Fruit fly (Drosophila melanogaster) whole organism, embryonic: ENCODE data around the gene SREBP.

Source experiments
- Ada2b ChIP-seq: fragments of 200-800 bp; sonication (Bioruptor generic); IDR thresholded peaks from 2 replicates; pipeline ENCODE4 v1.3.6; 2022; ENCODE audit warnings: missing biosample characterization, missing genetic modification characterization
- Bdp1 ChIP-seq: fragments of 200-800 bp; sonication (Bioruptor generic); optimal IDR thresholded peaks from 3 replicates; lab custom pipeline; 2016; ENCODE audit warnings: missing biosample characterization, missing genetic modification characterization
- CG10959 ChIP-seq: fragments of 200-800 bp; sonication (Bioruptor generic); IDR thresholded peaks from 2 replicates; pipeline ENCODE4 v1.3.6; 2022; ENCODE audit warnings: missing biosample characterization, missing genetic modification characterization
- CG12219 ChIP-seq: fragments of 200-800 bp; sonication (Bioruptor generic); optimal IDR thresholded peaks from 3 replicates; lab custom pipeline; 2018; ENCODE audit warnings: missing biosample characterization, mild to moderate bottlenecking, missing genetic modification characterization
- CG13424 ChIP-seq: fragments of 200-800 bp; sonication (Bioruptor generic); optimal IDR thresholded peaks from 2 replicates; lab custom pipeline; 2019; ENCODE audit warnings: missing biosample characterization, mild to moderate bottlenecking, missing genetic modification characterization, moderate library complexity
- CG13775 ChIP-seq: fragments of 200-800 bp; sonication (Bioruptor generic); optimal IDR thresholded peaks from 3 replicates; lab custom pipeline; 2017; ENCODE audit warnings: missing biosample characterization, mild to moderate bottlenecking, missing genetic modification characterization
- CG14441 ChIP-seq: fragments of 200-800 bp; sonication (Bioruptor generic); IDR thresholded peaks from 2 replicates; pipeline ENCODE4 v1.3.6; 2022; ENCODE audit warnings: missing biosample characterization, missing genetic modification characterization
- CG15601 ChIP-seq: fragments of 200-800 bp; sonication (Bioruptor generic); optimal IDR thresholded peaks from 3 replicates; lab custom pipeline; 2019; ENCODE audit warnings: missing biosample characterization, mild to moderate bottlenecking, missing genetic modification characterization, moderate library complexity
- CG16813 ChIP-seq: fragments of 200-800 bp; sonication (Bioruptor generic); IDR thresholded peaks from 3 replicates; pipeline ENCODE4 v1.3.6; 2022; ENCODE audit warnings: missing biosample characterization, missing genetic modification characterization; ENCODE audit not compliant: partially characterized antibody
- CG18262 ChIP-seq: fragments of 200-800 bp; optimal IDR thresholded peaks from 3 replicates; lab custom pipeline; 2019; ENCODE audit warnings: missing biosample characterization, mild to moderate bottlenecking, missing genetic modification characterization, moderate library complexity
- CG2120 ChIP-seq: fragments of 200-800 bp; sonication (Bioruptor generic); optimal IDR thresholded peaks from 3 replicates; lab custom pipeline; 2016; ENCODE audit warnings: missing biosample characterization, missing genetic modification characterization
- CG2678 ChIP-seq: fragments of 200-800 bp; sonication (Bioruptor generic); optimal IDR thresholded peaks from 3 replicates; lab custom pipeline; 2019; ENCODE audit warnings: missing biosample characterization, mild to moderate bottlenecking, missing genetic modification characterization, moderate library complexity
- CG30020 ChIP-seq: fragments of 200-800 bp; optimal IDR thresholded peaks from 2 replicates; lab custom pipeline; 2019; ENCODE audit warnings: missing biosample characterization, mild to moderate bottlenecking, missing genetic modification characterization, moderate library complexity
- CG31365 ChIP-seq: fragments of 200-800 bp; sonication (Bioruptor generic); optimal IDR thresholded peaks from 2 replicates; lab custom pipeline; 2018; ENCODE audit warnings: missing biosample characterization, mild to moderate bottlenecking, missing genetic modification characterization
- CG34376 ChIP-seq: fragments of 200-800 bp; sonication (Bioruptor generic); optimal IDR thresholded peaks from 2 replicates; lab custom pipeline; 2018; ENCODE audit warnings: missing biosample characterization, mild to moderate bottlenecking, missing genetic modification characterization
- CG34422 ChIP-seq: fragments of 200-800 bp; sonication (Bioruptor generic); IDR thresholded peaks from 3 replicates; pipeline ENCODE4 v1.3.6; 2022; ENCODE audit warnings: missing biosample characterization, missing genetic modification characterization
- CG3995 ChIP-seq: fragments of 200-800 bp; sonication (Bioruptor generic); optimal IDR thresholded peaks from 3 replicates; lab custom pipeline; 2016; ENCODE audit warnings: missing biosample characterization, missing genetic modification characterization
- CG5953 ChIP-seq: fragments of 200-800 bp; sonication (Bioruptor generic); IDR thresholded peaks from 2 replicates; pipeline ENCODE4 v1.3.6; 2022; ENCODE audit warnings: missing biosample characterization, missing genetic modification characterization
- CG6254 ChIP-seq: fragments of 200-800 bp; sonication (Bioruptor generic); optimal IDR thresholded peaks from 3 replicates; lab custom pipeline; 2017; ENCODE audit warnings: mild to moderate bottlenecking, missing biosample characterization, missing genetic modification reagents, missing genetic modification characterization
- CG7987 ChIP-seq: fragments of 200-800 bp; sonication (Bioruptor generic); optimal IDR thresholded peaks from 2 replicates; lab custom pipeline; 2018; ENCODE audit warnings: missing biosample characterization, mild to moderate bottlenecking, missing genetic modification characterization, moderate library complexity
- CG9609 ChIP-seq: fragments of 200-800 bp; sonication (Bioruptor generic); optimal IDR thresholded peaks from 3 replicates; lab custom pipeline; 2016; ENCODE audit warnings: missing biosample characterization, missing genetic modification characterization
- CG9727 ChIP-seq: fragments of 200-800 bp; sonication (Bioruptor generic); optimal IDR thresholded peaks from 3 replicates; lab custom pipeline; 2017; ENCODE audit warnings: missing biosample characterization, mild to moderate bottlenecking, missing genetic modification characterization
- CG9932 ChIP-seq: fragments of 200-800 bp; sonication (Bioruptor generic); IDR thresholded peaks from 2 replicates; pipeline ENCODE4 v1.3.6; 2022; ENCODE audit warnings: missing biosample characterization, missing genetic modification characterization
- CkIIα-i1 ChIP-seq: fragments of 200-800 bp; sonication (Bioruptor generic); IDR thresholded peaks from 2 replicates; pipeline ENCODE4 v1.3.6; 2022; ENCODE audit warnings: missing biosample characterization, missing genetic modification characterization
- Dip2 ChIP-seq: fragments of 200-800 bp; sonication (Bioruptor generic); IDR thresholded peaks from 2 replicates; pipeline ENCODE4 v1.3.6; 2022; ENCODE audit warnings: missing biosample characterization, missing genetic modification characterization
- Eip74EF ChIP-seq, 2 experiments: fragments of 200-800 bp in 1 of 2; fragments of >200 bp in 1 of 2; sonication (Bioruptor generic) in 1 of 2; optimal IDR thresholded peaks; 2 replicates each; lab custom pipeline; 2017 to 2019; ENCODE audit warnings: missing biosample characterization in 2 of 2, missing genetic modification characterization in 2 of 2, mild to moderate bottlenecking in 1 of 2, moderate library complexity in 1 of 2
- H2.0 ChIP-seq: fragments of 200-800 bp; sonication (Bioruptor generic); IDR thresholded peaks from 2 replicates; pipeline ENCODE4 v1.3.6; 2022; ENCODE audit warnings: missing biosample characterization, missing genetic modification characterization
- Lim3 ChIP-seq: fragments of 200-800 bp; sonication (Bioruptor generic); IDR thresholded peaks from 2 replicates; pipeline ENCODE4 v1.3.6; 2022; ENCODE audit warnings: missing biosample characterization, missing genetic modification characterization
- Med ChIP-seq: fragments of 200-800 bp; sonication (Bioruptor generic); peaks from one replicate; lab custom pipeline; 2016; ENCODE audit warnings: missing biosample characterization, missing genetic modification characterization, mild to moderate bottlenecking, inconsistent platforms, moderate library complexity
- Mrtf ChIP-seq: fragments of 200-800 bp; sonication (Bioruptor generic); IDR thresholded peaks from 3 replicates; pipeline ENCODE4 v1.3.6; 2022; ENCODE audit warnings: missing biosample characterization, missing genetic modification characterization
- Side ChIP-seq: fragments of 200-800 bp; sonication (Bioruptor generic); optimal IDR thresholded peaks from 2 replicates; lab custom pipeline; 2016; ENCODE audit warnings: missing biosample characterization, missing genetic modification characterization
- Six4 ChIP-seq: fragments of 200-800 bp; sonication (Bioruptor generic); optimal IDR thresholded peaks from 2 replicates; lab custom pipeline; 2016; ENCODE audit warnings: missing biosample characterization, missing genetic modification characterization
- Sry-δ ChIP-seq: fragments of 200-800 bp; sonication (Bioruptor generic); optimal IDR thresholded peaks from 2 replicates; lab custom pipeline; 2016; ENCODE audit warnings: missing biosample characterization, missing genetic modification characterization
- Xbp1 ChIP-seq: fragments of 200-800 bp; sonication (Bioruptor generic); optimal IDR thresholded peaks from 3 replicates; lab custom pipeline; 2016; ENCODE audit warnings: missing biosample characterization, mild to moderate bottlenecking, missing genetic modification characterization
- ash1 ChIP-seq: fragments of 200-800 bp; sonication (Bioruptor generic); optimal IDR thresholded peaks from 2 replicates; lab custom pipeline; 2018; ENCODE audit warnings: missing biosample characterization, mild to moderate bottlenecking, missing genetic modification characterization
- chm ChIP-seq: fragments of 200-800 bp; sonication (Bioruptor generic); IDR thresholded peaks from 2 replicates; pipeline ENCODE4 v1.3.6; 2022; ENCODE audit warnings: missing biosample characterization, missing genetic modification characterization
- danr ChIP-seq: fragments of 200-800 bp; sonication (Bioruptor generic); IDR thresholded peaks from 2 replicates; pipeline ENCODE4 v1.3.6; 2022; ENCODE audit warnings: missing biosample characterization, missing genetic modification characterization
- dysf ChIP-seq: fragments of 200-800 bp; sonication (Bioruptor generic); IDR thresholded peaks from 3 replicates; pipeline ENCODE4 v1.3.6; 2022; ENCODE audit warnings: missing biosample characterization, missing genetic modification characterization
- ems ChIP-seq: fragments of 200-800 bp; sonication (Bioruptor generic); optimal IDR thresholded peaks from 3 replicates; lab custom pipeline; 2016; ENCODE audit warnings: missing biosample characterization, missing genetic modification characterization
- fru ChIP-seq: fragments of >200 bp; optimal IDR thresholded peaks from 2 replicates; lab custom pipeline; 2017
- inv ChIP-seq: fragments of 200-800 bp; sonication (Bioruptor generic); IDR thresholded peaks from 2 replicates; pipeline ENCODE4 v1.3.6; 2022; ENCODE audit warnings: missing biosample characterization, missing genetic modification characterization; ENCODE audit not compliant: partially characterized antibody
- klu ChIP-seq: fragments of 200-800 bp; sonication (Bioruptor generic); IDR thresholded peaks from 2 replicates; pipeline ENCODE4 v1.3.6; 2022; ENCODE audit warnings: missing biosample characterization, missing genetic modification characterization
- pho ChIP-seq: fragments of 200-800 bp; sonication (Bioruptor generic); optimal IDR thresholded peaks from 2 replicates; lab custom pipeline; 2016; ENCODE audit warnings: missing biosample characterization, missing genetic modification characterization
- seq ChIP-seq: fragments of 200-800 bp; sonication (Bioruptor generic); IDR thresholded peaks from 2 replicates; pipeline ENCODE4 v1.3.6; 2022; ENCODE audit warnings: missing biosample characterization, missing genetic modification characterization
- sna ChIP-seq: fragments of 200-800 bp; sonication (Bioruptor generic); IDR thresholded peaks from 2 replicates; pipeline ENCODE4 v1.3.6; 2022; ENCODE audit warnings: missing biosample characterization, missing genetic modification characterization; ENCODE audit not compliant: partially characterized antibody
- ssp ChIP-seq: fragments of 200-800 bp; sonication (Bioruptor generic); IDR thresholded peaks from 2 replicates; pipeline ENCODE4 v1.3.6; 2022; ENCODE audit warnings: missing biosample characterization, missing genetic modification characterization
- stwl ChIP-seq: fragments of 200-800 bp; sonication (Bioruptor generic); optimal IDR thresholded peaks from 3 replicates; lab custom pipeline; 2018; ENCODE audit warnings: missing biosample characterization, mild to moderate bottlenecking, missing genetic modification characterization, moderate library complexity
- tgo ChIP-seq: fragments of 200-800 bp; sonication (Bioruptor generic); IDR thresholded peaks from 3 replicates; pipeline ENCODE4 v1.3.6; 2022; ENCODE audit warnings: missing biosample characterization, missing genetic modification characterization
- tin ChIP-seq: fragments of 200-800 bp; sonication (Bioruptor generic); optimal IDR thresholded peaks from 3 replicates; lab custom pipeline; 2016; ENCODE audit warnings: missing biosample characterization, missing genetic modification characterization
- tna ChIP-seq: fragments of 200-800 bp; sonication (Bioruptor generic); IDR thresholded peaks from 2 replicates; pipeline ENCODE4 v1.3.6; 2022; ENCODE audit warnings: missing biosample characterization, missing genetic modification characterization; ENCODE audit not compliant: partially characterized antibody

Gene SREBP

DNA sequence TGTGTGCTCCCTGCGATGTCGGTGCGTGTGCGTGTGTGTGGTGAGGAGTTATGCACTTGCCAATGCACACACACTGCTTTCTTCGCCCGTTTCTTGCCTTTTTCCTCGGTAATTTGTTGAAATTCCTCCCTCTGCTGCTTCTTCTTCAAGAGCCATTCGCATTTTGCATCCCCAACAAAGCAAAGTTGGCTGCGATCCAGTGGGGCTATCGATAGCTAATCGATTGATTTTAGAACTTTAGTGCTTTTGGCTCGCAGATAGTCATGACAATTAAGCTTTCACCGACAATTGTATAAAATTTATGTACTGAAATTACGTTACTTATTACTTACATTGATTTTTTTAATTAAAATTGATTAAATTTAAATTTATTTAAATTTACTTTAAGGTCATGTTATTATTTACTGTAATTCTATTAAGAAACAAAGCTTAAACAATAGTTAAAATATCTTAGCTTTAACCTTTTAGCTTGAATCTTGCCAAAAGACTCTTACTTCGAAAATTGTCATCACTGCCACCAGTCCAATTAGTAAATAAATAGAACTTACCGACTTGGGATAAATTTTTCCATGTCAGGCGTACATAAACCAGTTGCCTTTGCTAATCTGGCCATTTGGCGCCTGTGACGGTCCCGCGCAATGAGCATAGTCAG lies 40.5 kb downstream of the SREBP start, which contains the start of the genes trc and CG32221 (continued):
- no peak for TF ChIP-seq Mrtf (GFP tag; lab: Robert Waterston, UW)
- TF ChIP-seq CG2120 (GFP tag; lab: Kevin White, UChicago) = peak; percentile 50
- no peak for TF ChIP-seq ems (GFP tag; lab: Kevin White, UChicago)
- TF ChIP-seq Xbp1 = peak; percentile 52
- TF ChIP-seq CG9727 (GFP tag; lab: Kevin White, UChicago) = peak; percentile 38
- TF ChIP-seq tgo (GFP tag; lab: Robert Waterston, UW) = peak; percentile 45; the same call in 1 of the 3 replicates
- no peak for TF ChIP-seq CG2678 (tag; lab: Kevin White, UChicago)
- TF ChIP-seq dysf (GFP tag; lab: Robert Waterston, UW) = peak; percentile 25; the same call in 1 of the 3 replicates
- TF ChIP-seq fru = no peak
- TF ChIP-seq CG12219 (GFP tag; lab: Kevin White, UChicago) = peak; percentile 18
- peak; percentile 22; the same call in 1 of the 2 replicates for TF ChIP-seq sna (GFP tag; lab: Robert Waterston, UW)
- no peak for TF ChIP-seq CG10959 (GFP tag; lab: Robert Waterston, UW)
- TF ChIP-seq CG3995 (GFP tag; lab: Kevin White, UChicago) = peak; percentile 54
- TF ChIP-seq CkIIα-i1 = no peak
- TF ChIP-seq seq = peak; percentile 48; the same call in 1 of the 2 replicates
- TF ChIP-seq chm (GFP tag; lab: Robert Waterston, UW) = peak; percentile 67
- TF ChIP-seq CG31365 (tag; lab: Kevin White, UChicago) = no peak
- TF ChIP-seq ash1 (GFP tag; lab: Kevin White, UChicago) = no peak
- no peak for TF ChIP-seq Dip2 (GFP tag; lab: Robert Waterston, UW)
- TF ChIP-seq klu (GFP tag; lab: Robert Waterston, UW) = no peak
- TF ChIP-seq tin (GFP tag; lab: Kevin White, UChicago) = peak; percentile 34
- peak; percentile 46 for TF ChIP-seq Side (GFP tag; lab: Kevin White, UChicago)
- peak; percentile 78 for TF ChIP-seq CG9932
- no peak for TF ChIP-seq CG18262 (tag; lab: Kevin White, UChicago)
- no peak for TF ChIP-seq CG15601 (tag; lab: Kevin White, UChicago)
- no peak for TF ChIP-seq CG5953 (GFP tag; lab: Robert Waterston, UW)
- peak; percentile 82 for TF ChIP-seq Med (GFP tag; lab: Kevin White, UChicago)
- no peak for TF ChIP-seq Ada2b (GFP tag; lab: Robert Waterston, UW)
- TF ChIP-seq CG16813 = peak; percentile 74
- TF ChIP-seq Sry-δ (GFP tag; lab: Kevin White, UChicago) = peak; percentile 74
- 0 out of 2 replicates have a peak, but pooled peaks have one; percentile 7 for TF ChIP-seq CG14441 (GFP tag; lab: Robert Waterston, UW)
- TF ChIP-seq inv (GFP tag; lab: Robert Waterston, UW) = peak; percentile 66; the same call in 1 of the 2 replicates
- peak; percentile 11 for TF ChIP-seq pho (GFP tag; lab: Kevin White, UChicago)
- TF ChIP-seq CG13775 (GFP tag; lab: Kevin White, UChicago) = peak; percentile 65
- no peak for TF ChIP-seq Lim3
- TF ChIP-seq tna = peak; percentile 36; the same call in 1 of the 2 replicates
- peak; percentile 54 for TF ChIP-seq CG13424
- peak; percentile 19; the same call in 1 of the 2 replicates for TF ChIP-seq ssp
- TF ChIP-seq Six4 (GFP tag; lab: Kevin White, UChicago) = peak; percentile 27
- TF ChIP-seq Bdp1 (GFP tag; lab: Kevin White, UChicago) = no peak
- peak; percentile 53 for TF ChIP-seq stwl
- peak; percentile 11 for TF ChIP-seq CG6254 (GFP tag; lab: Kevin White, UChicago)
- peak; percentile 53 for TF ChIP-seq CG34376 (GFP tag; lab: Kevin White, UChicago)
- TF ChIP-seq Eip74EF (GFP tag; optimal IDR thresholded peaks at IDR 0.05; lab: Kevin White, UChicago) = no peak
- peak; percentile 80 for TF ChIP-seq CG34422 (GFP tag; lab: Robert Waterston, UW)
- TF ChIP-seq CG30020 (tag; lab: Kevin White, UChicago) = peak; percentile 31
- peak; percentile 44; the same call in 1 of the 2 replicates for TF ChIP-seq H2.0 (GFP tag; lab: Robert Waterston, UW)
- peak; percentile 83 for TF ChIP-seq CG7987 (GFP tag; lab: Kevin White, UChicago)
- TF ChIP-seq danr (GFP tag; lab: Robert Waterston, UW) = no peak
- TF ChIP-seq CG9609 = peak; percentile 9
